Fruit fly (Drosophila melanogaster) whole organism, pupa: ENCODE data around the gene NaPi-III.

Experiments used
- CG10348 ChIP-seq: fragments of 200-800 bp; sonication (Bioruptor generic); IDR thresholded peaks from 2 replicates; pipeline ENCODE4 v1.3.6; 2022; ENCODE audit warnings: missing biosample characterization, missing genetic modification characterization
- CG12605 ChIP-seq: fragments of 200-800 bp; sonication (Bioruptor generic); IDR thresholded peaks from 2 replicates; pipeline ENCODE4 v1.3.6; 2022; ENCODE audit warnings: missing biosample characterization, missing genetic modification characterization
- CG14655 ChIP-seq: fragments of 200-800 bp; sonication (Bioruptor generic); optimal IDR thresholded peaks from 3 replicates; lab custom pipeline; 2017; ENCODE audit warnings: mild to moderate bottlenecking, missing biosample characterization, missing genetic modification reagents, missing genetic modification characterization
- CG15710 ChIP-seq: fragments of 200-800 bp; sonication (Bioruptor generic); optimal IDR thresholded peaks from 2 replicates; lab custom pipeline; 2018; ENCODE audit warnings: missing biosample characterization, mild to moderate bottlenecking, missing genetic modification characterization, moderate library complexity
- CG17806 ChIP-seq: fragments of 200-800 bp; sonication (Bioruptor generic); optimal IDR thresholded peaks from 2 replicates; lab custom pipeline; 2018; ENCODE audit warnings: missing biosample characterization, mild to moderate bottlenecking, missing genetic modification characterization, moderate library complexity
- CG34367 ChIP-seq: fragments of 200-800 bp; sonication (Bioruptor generic); optimal IDR thresholded peaks from 2 replicates; lab custom pipeline; 2018; ENCODE audit warnings: missing biosample characterization, mild to moderate bottlenecking, missing genetic modification characterization
- CG9948 ChIP-seq: fragments of 200-800 bp; sonication (Bioruptor generic); optimal IDR thresholded peaks from 2 replicates; lab custom pipeline; 2018; ENCODE audit warnings: missing biosample characterization, mild to moderate bottlenecking, missing genetic modification characterization, moderate library complexity
- D1 ChIP-seq: fragments of 200-800 bp; sonication (Bioruptor generic); optimal IDR thresholded peaks from 2 replicates; lab custom pipeline; 2018; ENCODE audit warnings: missing biosample characterization, mild to moderate bottlenecking, missing genetic modification characterization, moderate library complexity
- Pif1A ChIP-seq: fragments of 200-800 bp; sonication (Bioruptor generic); optimal IDR thresholded peaks from 3 replicates; lab custom pipeline; 2016; ENCODE audit warnings: missing biosample characterization, missing genetic modification characterization
- Pif1B ChIP-seq: fragments of 200-800 bp; sonication (Bioruptor generic); optimal IDR thresholded peaks from 3 replicates; lab custom pipeline; 2016; ENCODE audit warnings: missing biosample characterization, missing genetic modification characterization
- Snoo ChIP-seq: fragments of 200-800 bp; sonication (Bioruptor generic); optimal IDR thresholded peaks from 3 replicates; lab custom pipeline; 2017; ENCODE audit warnings: missing biosample characterization, mild to moderate bottlenecking, missing genetic modification characterization, inconsistent platforms
- fd96Ca ChIP-seq: fragments of 200-800 bp; sonication (Bioruptor generic); IDR thresholded peaks from 3 replicates; pipeline ENCODE4 v1.3.6; 2022; ENCODE audit warnings: missing biosample characterization, missing genetic modification characterization

DNA sequence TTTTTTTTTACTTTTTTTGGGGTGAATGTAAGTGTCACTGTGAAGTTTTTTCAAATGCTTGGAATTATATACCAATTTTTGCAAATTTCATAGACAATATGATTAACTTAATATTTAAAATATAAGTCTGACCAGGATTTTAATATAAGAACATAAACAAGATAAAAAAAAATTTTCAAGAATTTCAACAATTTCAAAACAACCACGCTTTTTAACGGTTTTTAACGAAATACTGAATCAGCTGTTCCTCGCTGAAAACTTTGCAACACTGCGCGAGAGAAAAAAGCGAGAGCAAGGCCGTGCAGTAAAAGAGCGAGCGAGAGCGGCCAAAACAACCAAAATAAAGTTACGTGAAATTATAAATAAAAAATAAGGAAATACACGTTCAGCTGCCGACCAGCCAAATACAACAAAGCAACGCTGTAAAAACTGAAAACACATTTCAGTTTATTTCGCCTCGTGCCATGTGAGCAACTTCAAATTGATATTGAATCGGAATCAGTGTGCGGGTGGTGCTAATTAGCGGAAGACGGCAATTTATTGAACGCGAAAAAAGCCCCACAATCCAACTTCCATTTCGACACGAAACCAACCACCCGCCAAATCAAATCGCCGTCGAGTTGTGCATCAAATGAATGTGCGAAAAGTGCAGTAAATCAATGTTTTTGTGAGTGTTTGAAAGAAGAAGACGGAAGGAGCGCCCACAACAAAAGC lies 26.8 kb upstream of the NaPi-III start, which contains the start of the genes CG46439, Iyd and CG33947:
- peak; percentile 41 for TF ChIP-seq CG9948 (tag; lab: Kevin White, UChicago)
- no peak for TF ChIP-seq CG10348 (GFP tag; lab: Robert Waterston, UW)
- TF ChIP-seq fd96Ca (GFP tag; lab: Robert Waterston, UW) = peak; percentile 82
- peak; percentile 61 for TF ChIP-seq CG15710 (tag; lab: Kevin White, UChicago)
- TF ChIP-seq Pif1A = peak; percentile 88
- TF ChIP-seq CG14655 (GFP tag; lab: Kevin White, UChicago) = peak; percentile 74
- TF ChIP-seq D1 (tag; lab: Kevin White, UChicago) = peak; percentile 69
- TF ChIP-seq CG34367 = peak; percentile 51
- TF ChIP-seq CG17806 (tag; lab: Kevin White, UChicago) = peak; percentile 61
- peak; percentile 94 for TF ChIP-seq CG12605 (GFP tag; lab: Robert Waterston, UW)
- peak; percentile 42 for TF ChIP-seq Snoo (tag; lab: Kevin White, UChicago)
- peak; percentile 87 for TF ChIP-seq Pif1B
